Fruit fly (Drosophila melanogaster) ovary, adult (tissue): ENCODE measurements around the gene CG32284.

ENCODE experiments used
- CG17801 ChIP-seq: fragments of 200-800 bp; optimal IDR thresholded peaks from 2 replicates; lab custom pipeline; 2019; ENCODE audit warnings: missing biosample characterization, mild to moderate bottlenecking, missing genetic modification characterization, moderate library complexity; ENCODE audit not compliant: partially characterized antibody

Gene CG32284

DNA sequence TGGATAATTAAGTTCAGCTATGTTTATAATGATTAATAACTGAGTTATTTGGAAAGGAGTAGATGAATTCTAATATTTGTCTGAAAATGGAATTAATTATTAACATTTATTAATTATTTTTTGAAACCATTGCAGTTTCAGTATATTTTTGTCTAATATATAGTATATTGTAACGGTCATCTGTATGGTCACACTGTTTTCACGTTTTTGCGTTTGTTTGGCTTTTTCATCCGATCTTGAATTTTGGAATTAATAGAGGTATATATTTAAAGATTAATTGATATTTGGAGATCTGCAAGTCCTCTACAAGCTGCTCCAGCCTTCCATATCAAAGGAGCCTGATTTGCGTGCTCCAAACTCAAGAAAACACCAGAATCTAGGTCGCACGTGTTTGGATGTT, 17.4 kb upstream of the CG32284 start, which contains the start of the genes CG32278 and CG32281:
TSS of gene CG32278 (plus strand) at position 180 of the 400 bp plus-strand sequence.
TSS of gene CG32281 (plus strand) at position 269 of the 400 bp plus-strand sequence.
- TF ChIP-seq CG17801 = no peak

- no peak for TF ChIP-seq CG17801
These were observed 14.0 kb upstream of the CG32284 start, which contains the start of gene CG14963 for dm6 chr3L:3172445-3172844. Gene CG14963 (minus strand): TSS chr3L:3172545.

DNA sequence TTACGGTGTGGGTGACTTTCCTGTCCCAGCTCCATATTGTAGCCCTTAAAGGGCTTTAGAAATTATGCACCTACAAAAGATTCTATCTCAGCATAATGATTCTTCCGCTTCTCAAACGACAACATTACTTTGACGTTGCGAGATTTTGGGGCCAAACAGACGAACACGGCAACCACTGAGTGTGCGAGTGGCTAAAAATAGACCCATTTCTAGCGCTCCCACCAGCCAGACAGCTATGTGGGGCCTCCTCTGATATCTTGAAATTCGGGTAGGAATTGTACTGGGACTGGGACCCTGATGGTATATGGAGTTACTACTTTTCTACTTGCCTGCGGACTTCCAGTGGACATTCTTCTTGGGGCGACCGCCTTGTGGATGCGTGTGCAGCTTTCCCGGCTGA, 8.6 kb upstream of the CG32284 start:
- TF ChIP-seq CG17801 = no peak

- TF ChIP-seq CG17801 = no peak
These were observed 7.9 kb upstream of the CG32284 start, which contains the start of the genes MnM and Girdin for dm6 chr3L:3178530-3179096. Gene MnM (minus strand): TSS chr3L:3178580. Gene Girdin (plus strand): TSS chr3L:3178930.

dm6 chr3L:3179474-3179873, 7.0 kb upstream of the CG32284 start:
- TF ChIP-seq CG17801 = peak; percentile 92

dm6 chr3L:3184104-3184503, 2.4 kb upstream of the CG32284 start, which contains the start of gene CG42494:
Gene CG42494 (plus strand): TSS chr3L:3184404.
- no peak for TF ChIP-seq CG17801

- TF ChIP-seq CG17801 = no peak
These were observed 799 bp downstream of the CG32284 start, which contains the start of gene CG14957 for dm6 chr3L:3187263-3187662. Gene CG14957 (plus strand): TSS chr3L:3187563.

DNA sequence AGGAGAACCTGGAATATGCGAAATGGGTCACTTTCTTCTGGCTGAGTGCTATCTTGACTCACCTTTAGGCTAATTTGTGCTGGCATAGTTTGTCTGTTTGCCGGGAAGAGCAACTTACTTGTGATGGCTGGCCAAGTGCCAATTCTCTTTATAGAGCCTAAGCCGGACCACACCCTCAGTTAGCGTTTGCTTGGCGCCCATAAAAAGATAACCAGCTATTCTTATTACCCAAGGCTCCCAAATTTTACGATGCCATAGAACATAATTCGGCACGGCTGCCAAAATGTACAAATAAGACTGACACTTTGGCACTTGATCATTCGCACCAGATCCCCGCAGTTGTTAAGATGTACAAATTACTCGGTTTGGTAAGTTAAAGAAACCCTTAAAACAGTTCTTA, 3.2 kb downstream of the CG32284 start, which contains the start of the genes CG42525 and CG14958:
TSS of gene CG42525 (minus strand) at position 101 of the 400 bp plus-strand sequence.
TSS of gene CG14958 (plus strand) at position 332 of the 400 bp plus-strand sequence.
- TF ChIP-seq CG17801 = no peak

DNA sequence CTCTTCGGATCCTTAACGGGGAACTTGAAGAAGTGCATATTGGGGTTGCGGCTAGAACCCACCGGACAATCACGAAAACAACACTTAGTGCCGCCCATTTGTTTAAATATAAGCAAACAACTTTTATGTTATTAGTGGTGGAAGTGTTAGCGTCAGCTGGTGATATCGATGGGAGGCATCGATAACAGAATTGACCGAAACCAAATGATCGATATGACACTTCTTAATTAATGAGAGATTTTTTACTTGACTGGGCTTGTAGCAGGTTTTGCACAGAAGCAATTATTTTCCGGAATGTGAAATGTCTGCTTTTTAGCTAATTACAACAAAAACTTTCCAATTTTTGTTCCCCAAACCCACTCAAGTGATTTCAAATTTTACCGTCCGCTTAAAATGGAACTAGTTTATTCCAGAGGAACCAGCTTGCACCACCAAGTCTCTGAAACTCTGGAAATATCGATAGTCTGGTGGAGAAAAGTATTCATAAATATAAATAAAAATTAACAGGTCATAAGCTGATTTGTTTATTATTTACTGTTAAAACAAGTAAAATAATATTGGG, 6.0 kb downstream of the CG32284 start, which contains the start of gene CG14965:
TSS of gene CG14965 (minus strand) at position 159 of the 562 bp plus-strand sequence.
- TF ChIP-seq CG17801 = no peak

- TF ChIP-seq CG17801 = peak; percentile 98
These were observed 6.4 kb downstream of the CG32284 start, which contains the start of gene Hsp83 for dm6 chr3L:3192912-3193311. Gene Hsp83 (plus strand): TSS chr3L:3192969.

DNA sequence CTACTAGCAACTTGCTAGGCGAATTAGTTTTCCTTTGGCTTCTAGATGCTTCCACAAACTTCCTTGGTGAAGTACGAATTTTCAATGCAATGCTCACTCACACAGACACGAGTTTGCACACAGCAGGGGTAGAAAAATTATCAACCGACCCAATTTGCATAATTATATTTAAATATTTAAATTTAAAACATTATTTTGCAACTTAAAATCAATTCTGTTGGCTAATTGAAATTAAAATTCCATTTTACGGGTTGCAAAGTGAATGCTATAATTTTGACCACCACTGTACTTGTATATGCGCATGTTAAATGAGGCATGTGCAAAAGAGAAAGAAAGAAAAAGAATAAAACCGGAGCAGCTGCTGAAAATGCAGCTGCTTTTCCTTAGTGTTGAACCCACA, 7.6 kb downstream of the CG32284 start:
- peak; percentile 86 for TF ChIP-seq CG17801

DNA sequence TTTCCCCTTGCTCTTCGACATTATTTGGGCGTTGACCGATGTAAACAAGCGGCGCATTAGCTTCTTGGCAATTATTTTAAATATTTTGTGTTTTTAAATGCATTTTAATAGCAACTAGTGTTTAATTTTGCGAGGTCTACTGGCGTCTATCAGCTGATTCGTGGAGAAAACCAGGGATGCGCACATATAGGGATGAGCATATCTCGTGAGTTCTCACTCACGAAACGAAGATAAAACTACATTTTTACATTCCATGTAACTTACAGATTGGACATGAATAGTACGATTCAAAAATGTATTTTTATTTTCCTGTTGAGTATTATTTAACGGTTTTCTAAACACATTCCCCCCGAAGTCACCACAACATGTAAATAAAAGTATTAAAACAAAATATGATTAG, 11.0 kb downstream of the CG32284 start, which contains the start of gene CG14966:
TSS of gene CG14966 (minus strand) at position 168 of the 400 bp plus-strand sequence.
- TF ChIP-seq CG17801 = peak; percentile 58

- peak; percentile 89 for TF ChIP-seq CG17801
These were observed 12.3 kb downstream of the CG32284 start, which contains the start of the genes CG32276 and gry for dm6 chr3L:3198447-3199402. Gene CG32276 (minus strand): TSS chr3L:3199047. Gene gry (plus strand): TSS chr3L:3199090.

- no peak for TF ChIP-seq CG17801
These were observed 16.6 kb downstream of the CG32284 start, which contains the start of gene CG32271 for dm6 chr3L:3203062-3203461. Gene CG32271 (minus strand): TSS chr3L:3203162.

dm6 chr3L:3204348-3204747, 17.9 kb downstream of the CG32284 start, which contains the start of gene CG33159:
Gene CG33159 (minus strand): TSS chr3L:3204448.
- TF ChIP-seq CG17801 = no peak

DNA sequence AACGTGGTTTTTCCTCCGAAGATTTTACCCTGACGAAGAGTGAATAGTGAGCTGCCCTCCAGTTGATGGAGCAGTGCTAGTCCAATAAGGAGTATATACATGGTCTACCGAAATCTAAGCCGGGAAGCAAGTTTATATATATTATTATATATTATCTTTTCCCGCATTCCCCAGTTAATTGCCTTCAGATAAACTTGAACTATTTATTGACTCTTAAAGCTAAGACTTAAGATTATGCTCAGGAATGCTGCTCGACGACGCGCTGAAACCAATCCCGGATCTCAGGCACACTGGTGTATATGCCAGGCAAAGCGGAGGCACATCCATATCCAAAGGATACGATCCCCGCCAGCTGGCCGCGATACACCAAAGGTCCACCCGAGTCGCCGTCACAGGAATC, 18.9 kb downstream of the CG32284 start, which contains the start of gene CG32277:
TSS of gene CG32277 (minus strand) at position 101 of the 400 bp plus-strand sequence.
- no peak for TF ChIP-seq CG17801
